Fruit fly (Drosophila melanogaster): ENCODE measurements around the gene Dysb.

dm6 chr3L:18822450-18823220, 44.9 kb upstream of the Dysb start, which contains the start of gene Cat:
- TF ChIP-seq Myc (optimal IDR thresholded peaks at IDR 0.05): no peak
- no peak for TF ChIP-seq psq (optimal IDR thresholded peaks at IDR 0.05)
- TF ChIP-seq h (optimal IDR thresholded peaks at IDR 0.05): no peak
- no peak for TF ChIP-seq Sin3A (optimal IDR thresholded peaks at IDR 0.05)
- no peak for TF ChIP-seq ttk (optimal IDR thresholded peaks at IDR 0.05)
- no peak for TF ChIP-seq insv (optimal IDR thresholded peaks at IDR 0.05)

Data from Kc167 (cell line).